Fruit fly (Drosophila melanogaster): ENCODE data around the gene CG33003.

dm6 chr2L:4393842-4394421 is 6.8 kb upstream of the CG33003 start, which contains the start of gene CG3652:
- no peak for TF ChIP-seq Sin3A (optimal IDR thresholded peaks at IDR 0.05)
- TF ChIP-seq ttk (optimal IDR thresholded peaks at IDR 0.05): no peak
- TF ChIP-seq h (optimal IDR thresholded peaks at IDR 0.05): no peak

Measured in Kc167 (cell line).